Worm (Caenorhabditis elegans) whole organism, early embryonic: ENCODE measurements around the gene F01F1.11.

Experiments used
- B0310.2 ChIP-seq: sonication (generic microtip); optimal IDR thresholded peaks from 2 replicates; lab custom pipeline; 2016; ENCODE audit warnings: mild to moderate bottlenecking, missing genetic modification characterization, missing compliant biosample characterization
- hnd-1 ChIP-seq: sonication (generic microtip); optimal IDR thresholded peaks from 2 replicates; lab custom pipeline; 2016; ENCODE audit warnings: missing genetic modification characterization, missing compliant biosample characterization
- tbx-11 ChIP-seq: fragments of 200-800 bp; sonication (Bioruptor generic); IDR thresholded peaks from 2 replicates; pipeline ENCODE4 v1.3.6; 2022; ENCODE audit warnings: missing genetic modification characterization, missing compliant biosample characterization

DNA sequence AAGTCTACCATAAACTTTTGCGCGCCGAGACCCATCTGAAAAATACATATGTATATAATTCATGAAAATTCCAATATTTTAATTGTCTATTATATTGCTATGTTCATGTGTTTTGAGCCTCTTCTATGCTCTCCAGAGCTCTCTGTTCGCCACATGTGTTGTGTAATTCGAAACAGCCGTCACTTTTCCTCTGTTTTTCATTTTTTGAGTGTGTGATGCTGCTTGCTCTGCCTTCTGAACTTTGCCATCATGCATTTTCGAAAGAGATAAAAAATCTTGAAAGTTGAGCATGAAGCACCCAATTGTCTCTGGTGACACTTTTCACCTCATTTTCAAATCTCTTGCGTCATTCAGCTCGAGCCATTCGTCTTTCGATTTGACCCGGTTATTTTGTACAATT lies 611 bp upstream of the F01F1.11 start:
- TF ChIP-seq B0310.2 (tag; lab: Kevin White, UChicago): no peak
- TF ChIP-seq hnd-1 (tag; lab: Kevin White, UChicago): no peak
- no peak for TF ChIP-seq tbx-11 (GFP tag; lab: Robert Waterston, UW)
